Worm (Caenorhabditis elegans): ENCODE results near the gene T04A11.1.

Gene T04A11.1

ce11 chrIV:12467761-12468160, 9.1 kb downstream of the T04A11.1 start (continued):
- no peak for TF ChIP-seq swsn-7 (tag; optimal IDR thresholded peaks at IDR 0.05)
- no peak for TF ChIP-seq snpc-4 (tag; optimal IDR thresholded peaks at IDR 0.05)
- peak in 1 of 6 experiments; percentile 53 for TF ChIP-seq elt-3 (tag; optimal IDR thresholded peaks at IDR 0.05)
- TF ChIP-seq nhr-20 (tag; optimal IDR thresholded peaks at IDR 0.05) = peak; percentile 23
- peak; percentile 79 for TF ChIP-seq lin-14 (GFP tag; optimal IDR thresholded peaks at IDR 0.05)
- no peak for TF ChIP-seq ceh-82 (tag; optimal IDR thresholded peaks at IDR 0.05)
- peak in 1 of 2 experiments; percentile 11 for TF ChIP-seq lin-35 (GFP tag; optimal IDR thresholded peaks at IDR 0.05)
- no peak for TF ChIP-seq mef-2 (tag; optimal IDR thresholded peaks at IDR 0.05)
- TF ChIP-seq fkh-10 (GFP tag; optimal IDR thresholded peaks at IDR 0.05) = no peak
- no peak for TF ChIP-seq xbp-1 (tag; optimal IDR thresholded peaks at IDR 0.05)
- no peak for TF ChIP-seq ceh-90 (tag; optimal IDR thresholded peaks at IDR 0.05)
- no peak for TF ChIP-seq rnt-1 (tag; optimal IDR thresholded peaks at IDR 0.05)
- no peak for TF ChIP-seq efl-3 (GFP tag; optimal IDR thresholded peaks at IDR 0.05)
- no peak for TF ChIP-seq F16B12.6 (tag; optimal IDR thresholded peaks at IDR 0.05)
- no peak for TF ChIP-seq nhr-77 (tag; optimal IDR thresholded peaks at IDR 0.05)
- TF ChIP-seq Y116A8C.19 (tag; optimal IDR thresholded peaks at IDR 0.05; ENCODE audit: borderline replicate concordance) = no peak
- TF ChIP-seq aly-2 (tag; optimal IDR thresholded peaks at IDR 0.05) = no peak
- no peak for TF ChIP-seq egl-13 (tag; optimal IDR thresholded peaks at IDR 0.05)
- no peak for TF ChIP-seq sptf-1 (tag; optimal IDR thresholded peaks at IDR 0.05)
- TF ChIP-seq hlh-17 (GFP tag; optimal IDR thresholded peaks at IDR 0.05; ENCODE audit: borderline replicate concordance) = no peak
- TF ChIP-seq fkh-4 (tag; optimal IDR thresholded peaks at IDR 0.05; ENCODE audit: borderline replicate concordance) = no peak
- no peak for TF ChIP-seq ces-1 (GFP tag; optimal IDR thresholded peaks at IDR 0.05)

DNA sequence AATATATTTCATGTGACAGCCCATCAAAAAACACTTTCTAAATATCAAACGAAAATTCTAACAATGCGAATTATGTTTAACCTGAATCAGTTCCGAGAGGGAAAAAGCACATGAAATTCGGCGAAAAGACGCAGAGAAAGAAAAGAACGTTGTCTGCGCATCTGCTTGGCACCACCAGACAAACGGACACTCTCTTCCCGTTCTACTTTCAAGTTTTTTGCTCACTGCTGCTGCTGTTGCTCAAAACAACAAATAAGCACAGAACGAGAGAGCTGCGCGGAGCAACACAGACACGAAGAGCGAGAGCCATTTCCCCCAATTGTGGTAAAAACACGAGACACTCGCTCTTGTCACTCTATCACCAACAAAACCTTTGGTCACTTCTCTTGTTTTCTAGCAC, 12.0 kb downstream of the T04A11.1 start:
- TF ChIP-seq nhr-20 (tag; optimal IDR thresholded peaks at IDR 0.05) = no peak
- TF ChIP-seq nhr-77 (tag; optimal IDR thresholded peaks at IDR 0.05) = peak; percentile 6
- TF ChIP-seq ces-1 (GFP tag; optimal IDR thresholded peaks at IDR 0.05) = no peak
- TF ChIP-seq skn-1 (tag; optimal IDR thresholded peaks at IDR 0.05) = peak; percentile 31
- peak in 1 of 2 experiments; percentile 22 for TF ChIP-seq lin-35 (GFP tag; optimal IDR thresholded peaks at IDR 0.05)
- TF ChIP-seq lin-14 (GFP tag; optimal IDR thresholded peaks at IDR 0.05) = peak; percentile 85
- TF ChIP-seq nhr-85 (tag) = peak; percentile 38
- peak; percentile 19 for TF ChIP-seq fkh-10 (GFP tag; optimal IDR thresholded peaks at IDR 0.05)
- peak; percentile 16 to 30 for TF ChIP-seq efl-1 (optimal IDR thresholded peaks at IDR 0.05)
- peak in 1 of 2 experiments; percentile 15 for TF ChIP-seq efl-1 (GFP tag; optimal IDR thresholded peaks at IDR 0.05 in 1 of 2)
- TF ChIP-seq ceh-82 (tag; optimal IDR thresholded peaks at IDR 0.05) = peak in 1 of 3 experiments; percentile 46
- peak; percentile 83 for TF ChIP-seq fkh-8 (tag; optimal IDR thresholded peaks at IDR 0.05)
- no peak for TF ChIP-seq dpl-1 (GFP tag; optimal IDR thresholded peaks at IDR 0.05)

- TF ChIP-seq dpl-1 (GFP tag; optimal IDR thresholded peaks at IDR 0.05) (no peak), zip-4 (GFP tag; optimal IDR thresholded peaks at IDR 0.05) (no peak), ces-1 (GFP tag; optimal IDR thresholded peaks at IDR 0.05) (no peak), rnt-1 (tag; optimal IDR thresholded peaks at IDR 0.05) (no peak), efl-1 (optimal IDR thresholded peaks at IDR 0.05) (no peak), efl-1 (GFP tag; optimal IDR thresholded peaks at IDR 0.05 in 1 of 2) (no peak), nhr-19 (GFP tag; conservative IDR thresholded peaks at IDR 0.05) (no peak), ceh-90 (tag; optimal IDR thresholded peaks at IDR 0.05) (no peak), hlh-17 (GFP tag; optimal IDR thresholded peaks at IDR 0.05; ENCODE audit: borderline replicate concordance) (no peak)
These were observed 13.5 kb downstream of the T04A11.1 start, which contains the start of gene C25G4.8 for ce11 chrIV:12463370-12463769. Gene C25G4.8 (minus strand): TSS chrIV:12463470.

ce11 chrIV:12456613-12457012, 20.2 kb downstream of the T04A11.1 start, which contains the start of gene C25G4.7:
Gene C25G4.7 (plus strand): TSS chrIV:12456913.
- TF ChIP-seq ceh-88 (GFP tag; IDR thresholded peaks at IDR 0.05) (no peak), vab-15 (tag; optimal IDR thresholded peaks at IDR 0.05) (no peak), ceh-82 (tag; optimal IDR thresholded peaks at IDR 0.05) (no peak), hlh-17 (GFP tag; optimal IDR thresholded peaks at IDR 0.05; ENCODE audit: borderline replicate concordance) (no peak), egl-27 (tag; optimal IDR thresholded peaks at IDR 0.05) (no peak), mdl-1 (tag; optimal IDR thresholded peaks at IDR 0.05) (no peak), fkh-4 (tag; optimal IDR thresholded peaks at IDR 0.05; ENCODE audit: borderline replicate concordance) (no peak), sptf-1 (tag; optimal IDR thresholded peaks at IDR 0.05) (no peak), jun-1 (tag; optimal IDR thresholded peaks at IDR 0.05) (no peak), mef-2 (tag; optimal IDR thresholded peaks at IDR 0.05) (no peak), alr-1 (tag; optimal IDR thresholded peaks at IDR 0.05; ENCODE audit: borderline replicate concordance) (no peak), mab-9 (GFP tag; IDR thresholded peaks at IDR 0.05) (no peak), C34B4.2 (tag; optimal IDR thresholded peaks at IDR 0.05) (no peak)

Measured in whole organism, L1 larva.